Fruit fly (Drosophila melanogaster) Kc167 (cell line): ENCODE results near the gene CG31206.

Experiments
- h ChIP-seq: fragments of >200 bp; optimal IDR thresholded peaks from 3 replicates; lab custom pipeline; 2018; ENCODE audit warnings: missing external identifiers
- insv ChIP-seq: fragments of >200 bp; optimal IDR thresholded peaks from 3 replicates; lab custom pipeline; 2018; ENCODE audit warnings: missing external identifiers
- psq ChIP-seq: fragments of >200 bp; optimal IDR thresholded peaks from 2 replicates; lab custom pipeline; 2017; ENCODE audit warnings: missing external identifiers
- ttk ChIP-seq: sonication (Bioruptor generic); optimal IDR thresholded peaks from 2 replicates; lab custom pipeline; 2017; ENCODE audit warnings: missing external identifiers

dm6 chr3R:20124394-20124793 is 16.6 kb upstream of the CG31206 start:
- TF ChIP-seq h (lab: Kevin White, UChicago) = no peak
- no peak for TF ChIP-seq insv (lab: Kevin White, UChicago)
- no peak for TF ChIP-seq psq (lab: Kevin White, UChicago)
- no peak for TF ChIP-seq ttk (lab: Kevin White, UChicago)
